Worm (Caenorhabditis elegans) whole organism, L4/young adult: ENCODE results near the gene nlp-78.

Experiments used
- W03F9.2 ChIP-seq: fragments of 150-350 bp; optimal IDR thresholded peaks from 2 replicates; lab custom pipeline; 2014; ENCODE audit warnings: missing biosample characterization, missing genetic modification characterization
- dao-5 ChIP-seq: sonication (generic microtip); optimal IDR thresholded peaks from 2 replicates; lab custom pipeline; 2016; ENCODE audit warnings: missing genotype, missing genetic modification characterization, moderate library complexity, missing compliant biosample characterization
- him-1 ChIP-seq: sonication (generic microtip); optimal IDR thresholded peaks from 2 replicates; lab custom pipeline; 2016; ENCODE audit warnings: missing genotype, missing genetic modification reagents, missing genetic modification characterization, missing compliant biosample characterization

- TF ChIP-seq him-1 (tag; lab: Kevin White, UChicago) = no peak
- no peak for TF ChIP-seq dao-5
- TF ChIP-seq W03F9.2 (tag; lab: Kevin White, UChicago) = no peak
Observed at ce11 chrII:9173471-9173870, 37.5 kb downstream of the nlp-78 start.
